Worm (Caenorhabditis elegans) whole organism, L4 larva: Measurements from ENCODE around the gene mrpl-18.

Source experiments
- F10B5.3 ChIP-seq: sonication (generic microtip); optimal IDR thresholded peaks from 2 replicates; lab custom pipeline; 2016; ENCODE audit warnings: mild to moderate bottlenecking, missing genetic modification characterization, missing compliant biosample characterization
- F37D6.2 ChIP-seq: sonication (generic microtip); optimal IDR thresholded peaks from 2 replicates; lab custom pipeline; 2016; ENCODE audit warnings: mild to moderate bottlenecking, missing genetic modification characterization, missing compliant biosample characterization
- Y5F2A.4 ChIP-seq: fragments of 200-800 bp; sonication (Bioruptor generic); optimal IDR thresholded peaks from 2 replicates; lab custom pipeline; 2018; ENCODE audit warnings: mild to moderate bottlenecking, missing genetic modification characterization, missing compliant biosample characterization
- ZK337.2 ChIP-seq: fragments of 200-800 bp; sonication (Bioruptor generic); IDR thresholded peaks from 2 replicates; pipeline ENCODE4 v1.3.6; 2022; ENCODE audit warnings: missing genetic modification reagents, missing genetic modification characterization, missing compliant biosample characterization
- aha-1 ChIP-seq: fragments of 150-350 bp; peaks from one replicate; lab custom pipeline; 2014; ENCODE audit warnings: missing biosample characterization, missing genetic modification characterization
- ama-1 ChIP-seq: fragments of 150-350 bp; optimal IDR thresholded peaks from 2 replicates; lab custom pipeline; 2014; ENCODE audit warnings: inconsistent platforms, mixed read lengths
- attf-4 ChIP-seq: sonication (generic microtip); optimal IDR thresholded peaks from 3 replicates; lab custom pipeline; 2017; ENCODE audit warnings: missing biosample characterization, missing genetic modification characterization
- ceh-20 ChIP-seq: fragments of 200-800 bp; sonication (Bioruptor generic); IDR thresholded peaks from 2 replicates; pipeline ENCODE4 v1.3.6; 2022; ENCODE audit warnings: missing genetic modification reagents, missing genetic modification characterization, missing compliant biosample characterization
- ceh-44 ChIP-seq: fragments of 200-800 bp; sonication (Bioruptor generic); IDR thresholded peaks from 2 replicates; pipeline ENCODE4 v1.3.6; 2022; ENCODE audit warnings: missing genetic modification reagents, missing genetic modification characterization, missing compliant biosample characterization
- ces-1 ChIP-seq: fragments of 150-350 bp; sonication (generic microtip); optimal IDR thresholded peaks from 4 replicates; lab custom pipeline; 2014; ENCODE audit warnings: missing biosample characterization, missing genetic modification reagents, missing genetic modification characterization
- cey-2 ChIP-seq: sonication (generic microtip); optimal IDR thresholded peaks from 3 replicates; lab custom pipeline; 2017; ENCODE audit warnings: missing genetic modification characterization, mild to moderate bottlenecking, missing compliant biosample characterization, antibody characterized with exemption, borderline replicate concordance; ENCODE audit not compliant: insufficient read depth
- ctbp-1 ChIP-seq: fragments of 200-800 bp; sonication (Bioruptor generic); IDR thresholded peaks from 2 replicates; pipeline ENCODE4 v1.3.6; 2022; ENCODE audit warnings: missing genetic modification reagents, missing genetic modification characterization, missing compliant biosample characterization
- daf-16 ChIP-seq, 3 experiments: sonication (generic microtip); optimal IDR thresholded peaks; 2 replicates each; lab custom pipeline; 2016 to 2017; ENCODE audit warnings: missing genetic modification characterization in 3 of 3, missing genetic modification reagents in 3 of 3, mild to moderate bottlenecking in 2 of 3, missing compliant biosample characterization in 2 of 3, missing biosample characterization in 1 of 3, moderate library complexity in 1 of 3
- dmd-6 ChIP-seq: fragments of 200-800 bp; sonication (Bioruptor generic); IDR thresholded peaks from 2 replicates; pipeline ENCODE4 v1.3.6; 2022; ENCODE audit warnings: missing genetic modification reagents, missing genetic modification characterization, missing compliant biosample characterization
- dve-1 ChIP-seq: sonication (generic microtip); optimal IDR thresholded peaks from 2 replicates; lab custom pipeline; 2017; ENCODE audit warnings: antibody characterized with exemption, mild to moderate bottlenecking, missing genetic modification characterization, missing compliant biosample characterization; ENCODE audit not compliant: insufficient read depth
- gei-8 ChIP-seq: fragments of 200-800 bp; sonication (Bioruptor generic); optimal IDR thresholded peaks from 2 replicates; lab custom pipeline; 2018; ENCODE audit warnings: mild to moderate bottlenecking, missing genetic modification characterization, missing compliant biosample characterization
- hlh-11 ChIP-seq: fragments of 200-800 bp; sonication (Bioruptor generic); optimal IDR thresholded peaks from 2 replicates; lab custom pipeline; 2018; ENCODE audit warnings: mild to moderate bottlenecking, missing genetic modification characterization, missing compliant biosample characterization
- hlh-30 ChIP-seq: sonication (generic microtip); optimal IDR thresholded peaks from 2 replicates; lab custom pipeline; 2017; ENCODE audit warnings: antibody characterized with exemption, mild to moderate bottlenecking, missing genetic modification characterization, missing compliant biosample characterization; ENCODE audit not compliant: insufficient read depth
- hmg-1.1 ChIP-seq: fragments of 200-800 bp; sonication (Bioruptor generic); IDR thresholded peaks from 2 replicates; pipeline ENCODE4 v1.3.6; 2022; ENCODE audit warnings: missing genetic modification reagents, missing genetic modification characterization, missing compliant biosample characterization
- lin-13 ChIP-seq: fragments of 150-350 bp; optimal IDR thresholded peaks from 2 replicates; lab custom pipeline; 2014; ENCODE audit warnings: missing biosample characterization, missing genetic modification reagents, missing genetic modification characterization
- lir-3 ChIP-seq: sonication (generic microtip); optimal IDR thresholded peaks from 2 replicates; lab custom pipeline; 2016; ENCODE audit warnings: mild to moderate bottlenecking, missing genetic modification characterization, missing compliant biosample characterization
- lsy-2 ChIP-seq, 2 experiments: fragments of 150-350 bp in 1 of 2; sonication (generic microtip) in 1 of 2; optimal IDR thresholded peaks; 2 replicates each; lab custom pipeline; 2014 to 2017; ENCODE audit warnings: missing biosample characterization in 2 of 2, missing genetic modification characterization in 2 of 2
- madf-9 ChIP-seq: fragments of 200-800 bp; sonication (Bioruptor generic); conservative IDR thresholded peaks from 2 replicates; pipeline ENCODE4 v1.3.6; 2022; ENCODE audit warnings: missing genetic modification reagents, missing genetic modification characterization, missing compliant biosample characterization
- mdl-1 ChIP-seq, 2 experiments: fragments of 150-350 bp in 1 of 2; sonication (generic microtip) in 1 of 2; optimal IDR thresholded peaks; 2 replicates each; lab custom pipeline; 2014 to 2017; ENCODE audit warnings: missing biosample characterization in 2 of 2, missing genetic modification characterization in 2 of 2
- mxl-2 ChIP-seq: fragments of 200-800 bp; sonication (Bioruptor generic); conservative IDR thresholded peaks from 2 replicates; pipeline ENCODE4 v1.3.6; 2022; ENCODE audit warnings: missing genetic modification reagents, missing genetic modification characterization, missing compliant biosample characterization
- mxl-3 ChIP-seq: fragments of 200-800 bp; sonication (Bioruptor generic); optimal IDR thresholded peaks from 2 replicates; lab custom pipeline; 2018; ENCODE audit warnings: mild to moderate bottlenecking, missing genetic modification characterization, missing compliant biosample characterization
- nhr-10 ChIP-seq: fragments of 150-350 bp; optimal IDR thresholded peaks from 2 replicates; lab custom pipeline; 2014; ENCODE audit warnings: missing biosample characterization, missing genetic modification characterization
- nhr-102 ChIP-seq: sonication (generic microtip); optimal IDR thresholded peaks from 2 replicates; lab custom pipeline; 2016; ENCODE audit warnings: mild to moderate bottlenecking, missing genetic modification characterization, moderate library complexity, missing compliant biosample characterization
- nhr-25 ChIP-seq: sonication (generic microtip); optimal IDR thresholded peaks from 2 replicates; lab custom pipeline; 2017; ENCODE audit warnings: missing genetic modification characterization, mild to moderate bottlenecking, missing compliant biosample characterization, antibody characterized with exemption, moderate library complexity, borderline replicate concordance; ENCODE audit not compliant: insufficient read depth
- nhr-41 ChIP-seq: fragments of 200-800 bp; sonication (Bioruptor generic); IDR thresholded peaks from 2 replicates; pipeline ENCODE4 v1.3.6; 2022; ENCODE audit warnings: missing genetic modification reagents, missing genetic modification characterization, missing compliant biosample characterization
- nhr-77 ChIP-seq: fragments of 150-350 bp; optimal IDR thresholded peaks from 2 replicates; lab custom pipeline; 2014; ENCODE audit warnings: missing biosample characterization, missing genetic modification characterization
- pha-4 ChIP-seq, 2 experiments: fragments of 150-350 bp in 1 of 2; fragments of 200-800 bp in 1 of 2; sonication (Bioruptor generic) in 1 of 2; IDR thresholded peaks in 1 of 2; optimal IDR thresholded peaks in 1 of 2; 2 replicates each; pipeline versions ENCODE4 v1.3.6 to Lab custom; 2014 to 2022; ENCODE audit warnings: missing genetic modification characterization in 2 of 2, missing genetic modification reagents in 2 of 2, missing biosample characterization in 1 of 2, missing compliant biosample characterization in 1 of 2
- pqm-1 ChIP-seq: sonication (generic microtip); optimal IDR thresholded peaks from 2 replicates; lab custom pipeline; 2017; ENCODE audit warnings: missing biosample characterization, missing genetic modification characterization
- saeg-2 ChIP-seq: fragments of 200-800 bp; sonication (Bioruptor generic); IDR thresholded peaks from 2 replicates; pipeline ENCODE4 v1.3.6; 2022; ENCODE audit warnings: missing genetic modification reagents, missing genetic modification characterization, missing compliant biosample characterization
- sdz-12 ChIP-seq: fragments of 200-800 bp; sonication (Bioruptor generic); optimal IDR thresholded peaks from 2 replicates; lab custom pipeline; 2018; ENCODE audit warnings: mild to moderate bottlenecking, missing genetic modification characterization, missing compliant biosample characterization
- snpc-4 ChIP-seq: fragments of 150-350 bp; optimal IDR thresholded peaks from 2 replicates; lab custom pipeline; 2014; ENCODE audit warnings: missing biosample characterization, missing genetic modification characterization
- unc-62 ChIP-seq, 3 experiments: fragments of 150-350 bp in 1 of 3; sonication (generic microtip); optimal IDR thresholded peaks in 2 of 3; peaks in 1 of 3; 1 replicate in 1 of 3; 2 replicates in 2 of 3; lab custom pipeline; 2014 to 2017; ENCODE audit warnings: missing biosample characterization in 3 of 3, missing genetic modification characterization in 3 of 3, missing genetic modification reagents in 3 of 3, missing genotype in 1 of 3
- zag-1 ChIP-seq: fragments of 150-350 bp; optimal IDR thresholded peaks from 2 replicates; lab custom pipeline; 2014; ENCODE audit warnings: missing biosample characterization, missing genetic modification characterization
- ztf-11 ChIP-seq: fragments of 150-350 bp; optimal IDR thresholded peaks from 2 replicates; lab custom pipeline; 2014; ENCODE audit warnings: missing biosample characterization, missing genetic modification characterization

The mrpl-18 gene

ce11 chrIII:8136517-8137099 lies 8.2 kb upstream of the mrpl-18 start:
- TF ChIP-seq dve-1 (peak; percentile 43), nhr-102 (tag; lab: Kevin White, UChicago) (peak; percentile 4), ama-1 (lab: Kevin White, UChicago) (peak; percentile 51), nhr-10 (tag; lab: Kevin White, UChicago) (no peak), daf-16 (GFP tag; optimal IDR thresholded peaks at IDR 0.05; lab: Kevin White, UChicago) (no peak), daf-16 (tag; optimal IDR thresholded peaks at IDR 0.05; lab: Kevin White, UChicago) (peak; percentile 40), pha-4 (GFP tag; IDR thresholded peaks at IDR 0.05; lab: Robert Waterston, UW) (peak; percentile 51; the same call in 1 of the 2 replicates), pha-4 (tag; optimal IDR thresholded peaks at IDR 0.05; lab: Kevin White, UChicago) (peak; percentile 78), hlh-30 (tag; lab: Kevin White, UChicago) (peak; percentile 14), nhr-77 (tag; lab: Kevin White, UChicago) (no peak), lsy-2 (tag; optimal IDR thresholded peaks at IDR 0.05; lab: Kevin White, UChicago) (peak in 1 of 2 experiments; percentile 12), unc-62 (GFP tag; optimal IDR thresholded peaks at IDR 0.05 in 1 of 2; lab: Kevin White, UChicago) (peak in 1 of 2 experiments; percentile 86), unc-62 (tag; optimal IDR thresholded peaks at IDR 0.05; lab: Kevin White, UChicago) (no peak), aha-1 (tag; lab: Kevin White, UChicago) (peak; percentile 89), ZK337.2 (no peak), ces-1 (GFP tag; lab: Kevin White, UChicago) (no peak)
- TF ChIP-seq, all 104 proteins: peak for 9

- no peak for TF ChIP-seq ctbp-1 (GFP tag; lab: Robert Waterston, UW)
- TF ChIP-seq mxl-3 (GFP tag; lab: Kevin White, UChicago): no peak
- TF ChIP-seq lsy-2 (tag; optimal IDR thresholded peaks at IDR 0.05; lab: Kevin White, UChicago): no peak
- no peak for TF ChIP-seq nhr-41 (GFP tag; lab: Robert Waterston, UW)
- no peak for TF ChIP-seq lir-3 (tag; lab: Kevin White, UChicago)
- TF ChIP-seq zag-1: no peak
- no peak for TF ChIP-seq F37D6.2
- no peak for TF ChIP-seq aha-1 (tag; lab: Kevin White, UChicago)
Observed at ce11 chrIII:8137777-8138176, 7.0 kb upstream of the mrpl-18 start, which contains the start of gene hsp-12.2. Gene hsp-12.2, plus strand, starts transcription at chrIII:8138077.

- TF ChIP-seq lin-13 (GFP tag; lab: Kevin White, UChicago) (no peak), F10B5.3 (tag; lab: Kevin White, UChicago) (no peak), pha-4 (GFP tag; IDR thresholded peaks at IDR 0.05; lab: Robert Waterston, UW) (no peak), pha-4 (tag; optimal IDR thresholded peaks at IDR 0.05; lab: Kevin White, UChicago) (no peak), aha-1 (tag; lab: Kevin White, UChicago) (peak; percentile 20), mxl-2 (no peak), attf-4 (no peak), sdz-12 (GFP tag; lab: Kevin White, UChicago) (no peak), unc-62 (GFP tag; optimal IDR thresholded peaks at IDR 0.05 in 1 of 2; lab: Kevin White, UChicago) (peak in 1 of 2 experiments; percentile 96), unc-62 (tag; optimal IDR thresholded peaks at IDR 0.05; lab: Kevin White, UChicago) (no peak), ceh-44 (GFP tag; lab: Robert Waterston, UW) (no peak), saeg-2 (GFP tag; lab: Robert Waterston, UW) (no peak)
Observed at ce11 chrIII:8142217-8142616, 2.6 kb upstream of the mrpl-18 start.

ce11 chrIII:8145971-8146370 lies 1.2 kb downstream of the mrpl-18 start:
- 0 out of 2 replicates have a peak, but pooled peaks have one; percentile 14 for TF ChIP-seq hmg-1.1 (GFP tag; lab: Robert Waterston, UW)
- no peak for TF ChIP-seq madf-9
- TF ChIP-seq ceh-20 (GFP tag; lab: Robert Waterston, UW): peak; percentile 54; the same call in 1 of the 2 replicates
- peak in 1 of 2 experiments; percentile 61 for TF ChIP-seq unc-62 (GFP tag; optimal IDR thresholded peaks at IDR 0.05 in 1 of 2; lab: Kevin White, UChicago)
- TF ChIP-seq unc-62 (tag; optimal IDR thresholded peaks at IDR 0.05; lab: Kevin White, UChicago): no peak

ce11 chrIII:8148751-8149150 lies 3.9 kb downstream of the mrpl-18 start, which contains the start of gene D2007.2:
Gene D2007.2, plus strand, starts transcription at chrIII:8148963.
- no peak for TF ChIP-seq Y5F2A.4 (GFP tag; lab: Kevin White, UChicago)
- no peak for TF ChIP-seq gei-8
- TF ChIP-seq pqm-1 (tag; lab: Kevin White, UChicago): no peak
- no peak for TF ChIP-seq dmd-6 (GFP tag; lab: Robert Waterston, UW)
- no peak for TF ChIP-seq hlh-11 (tag; lab: Kevin White, UChicago)
- TF ChIP-seq lin-13 (GFP tag; lab: Kevin White, UChicago): no peak
- TF ChIP-seq ceh-44 (GFP tag; lab: Robert Waterston, UW): no peak
- no peak for TF ChIP-seq cey-2 (tag; lab: Kevin White, UChicago)
- TF ChIP-seq mdl-1 (tag; optimal IDR thresholded peaks at IDR 0.05; lab: Kevin White, UChicago): no peak
- TF ChIP-seq nhr-25 (tag; lab: Kevin White, UChicago): no peak
- no peak for TF ChIP-seq ztf-11 (tag; lab: Kevin White, UChicago)
- no peak for TF ChIP-seq snpc-4
- no peak for TF ChIP-seq nhr-41 (GFP tag; lab: Robert Waterston, UW)
